Fruit fly (Drosophila melanogaster) whole organism, embryonic: ENCODE results near the gene KP78a.
A peak's percentile ranks its signal among the peaks of the same experiment; 100 is the strongest.

Source experiments
- Ada2b ChIP-seq: fragments of 200-800 bp; sonication (Bioruptor generic); IDR thresholded peaks from 2 replicates; pipeline ENCODE4 v1.3.6; 2022; ENCODE audit warnings: missing biosample characterization, missing genetic modification characterization
- Adf1 ChIP-seq: fragments of 200-800 bp; sonication (Bioruptor generic); IDR thresholded peaks from 2 replicates; pipeline ENCODE4 v1.3.6; 2022; ENCODE audit warnings: missing biosample characterization, missing genetic modification characterization
- CG1024 ChIP-seq: fragments of 200-800 bp; sonication (Bioruptor generic); IDR thresholded peaks from 2 replicates; pipeline ENCODE4 v1.3.6; 2022; ENCODE audit warnings: missing biosample characterization, missing genetic modification characterization
- CG11456 ChIP-seq: fragments of 200-800 bp; sonication (Bioruptor generic); IDR thresholded peaks from 3 replicates; pipeline ENCODE4 v1.3.6; 2022; ENCODE audit warnings: missing biosample characterization, missing genetic modification characterization
- CG15011 ChIP-seq: fragments of 200-800 bp; sonication (Bioruptor generic); optimal IDR thresholded peaks from 3 replicates; lab custom pipeline; 2018; ENCODE audit warnings: missing biosample characterization, mild to moderate bottlenecking, missing genetic modification characterization
- CG2120 ChIP-seq: fragments of 200-800 bp; sonication (Bioruptor generic); optimal IDR thresholded peaks from 3 replicates; lab custom pipeline; 2016; ENCODE audit warnings: missing biosample characterization, missing genetic modification characterization
- CG2129 ChIP-seq: fragments of 200-800 bp; sonication (Bioruptor generic); IDR thresholded peaks from 2 replicates; pipeline ENCODE4 v1.3.6; 2022; ENCODE audit warnings: missing biosample characterization, missing genetic modification characterization; ENCODE audit not compliant: partially characterized antibody
- CG31224 ChIP-seq: fragments of 200-800 bp; sonication (Bioruptor generic); IDR thresholded peaks from 2 replicates; pipeline ENCODE4 v1.3.6; 2022; ENCODE audit warnings: missing biosample characterization, missing genetic modification characterization
- CG31441 ChIP-seq: fragments of 200-800 bp; sonication (Bioruptor generic); IDR thresholded peaks from 2 replicates; pipeline ENCODE4 v1.3.6; 2022; ENCODE audit warnings: missing biosample characterization, missing genetic modification characterization
- CG4730 ChIP-seq: fragments of 200-800 bp; sonication (Bioruptor generic); IDR thresholded peaks from 2 replicates; pipeline ENCODE4 v1.3.6; 2022; ENCODE audit warnings: missing biosample characterization, missing genetic modification characterization
- CG6272 ChIP-seq: fragments of 200-800 bp; sonication (Bioruptor generic); IDR thresholded peaks from 2 replicates; pipeline ENCODE4 v1.3.6; 2022; ENCODE audit warnings: missing biosample characterization, missing genetic modification characterization
- CG6813 ChIP-seq: fragments of 200-800 bp; sonication (Bioruptor generic); optimal IDR thresholded peaks from 2 replicates; lab custom pipeline; 2017; ENCODE audit warnings: missing biosample characterization, missing genetic modification characterization, mild to moderate bottlenecking, moderate library complexity, missing genetic modification reagents
- CG7372 ChIP-seq: fragments of 200-800 bp; sonication (Bioruptor generic); IDR thresholded peaks from 2 replicates; pipeline ENCODE4 v1.3.6; 2022; ENCODE audit warnings: missing biosample characterization, missing genetic modification characterization
- CG9609 ChIP-seq: fragments of 200-800 bp; sonication (Bioruptor generic); optimal IDR thresholded peaks from 3 replicates; lab custom pipeline; 2016; ENCODE audit warnings: missing biosample characterization, missing genetic modification characterization
- CTCF ChIP-seq: fragments of 200-800 bp; sonication (Bioruptor generic); optimal IDR thresholded peaks from 2 replicates; lab custom pipeline; 2017; ENCODE audit warnings: missing biosample characterization, mild to moderate bottlenecking, missing genetic modification characterization, moderate library complexity
- D19A ChIP-seq: fragments of 200-800 bp; optimal IDR thresholded peaks from 3 replicates; lab custom pipeline; 2019; ENCODE audit warnings: missing biosample characterization, mild to moderate bottlenecking, missing genetic modification characterization, moderate library complexity
- Dbx ChIP-seq: fragments of 200-800 bp; sonication (Bioruptor generic); IDR thresholded peaks from 3 replicates; pipeline ENCODE4 v1.3.6; 2022; ENCODE audit warnings: missing biosample characterization, missing genetic modification characterization
- Deaf1 ChIP-seq: fragments of 200-800 bp; optimal IDR thresholded peaks from 3 replicates; lab custom pipeline; 2019; ENCODE audit warnings: missing biosample characterization, mild to moderate bottlenecking, missing genetic modification characterization, moderate library complexity
- Dfd ChIP-seq, 2 experiments: fragments of >200 bp; optimal IDR thresholded peaks; 2 replicates each; lab custom pipeline; 2017; ENCODE audit warnings: missing biosample characterization in 2 of 2, missing genetic modification characterization in 2 of 2
- Ets65A ChIP-seq: fragments of 200-800 bp; sonication (Bioruptor generic); peaks from one replicate; lab custom pipeline; 2016; ENCODE audit warnings: missing biosample characterization, missing genetic modification characterization
- Fer3 ChIP-seq: fragments of 200-800 bp; sonication (Bioruptor generic); optimal IDR thresholded peaks from 2 replicates; lab custom pipeline; 2018; ENCODE audit warnings: missing biosample characterization, mild to moderate bottlenecking, missing genetic modification characterization, moderate library complexity
- MBD-R2 ChIP-seq: fragments of 200-800 bp; sonication (Bioruptor generic); IDR thresholded peaks from 2 replicates; pipeline ENCODE4 v1.3.6; 2022; ENCODE audit warnings: missing biosample characterization, missing genetic modification characterization
- NC2α ChIP-seq: fragments of 200-800 bp; sonication (Bioruptor generic); optimal IDR thresholded peaks from 2 replicates; lab custom pipeline; 2016; ENCODE audit warnings: missing biosample characterization, missing genetic modification characterization
- NFAT ChIP-seq: fragments of 200-800 bp; sonication (Bioruptor generic); IDR thresholded peaks from 2 replicates; pipeline ENCODE4 v1.3.6; 2022; ENCODE audit warnings: missing biosample characterization, missing genetic modification characterization
- Nf-YC ChIP-seq: fragments of 200-800 bp; optimal IDR thresholded peaks from 3 replicates; lab custom pipeline; 2019; ENCODE audit warnings: missing biosample characterization, mild to moderate bottlenecking, missing genetic modification characterization, moderate library complexity
- Opbp ChIP-seq: fragments of 200-800 bp; sonication (Bioruptor generic); IDR thresholded peaks from 3 replicates; pipeline ENCODE4 v1.3.6; 2022; ENCODE audit warnings: missing biosample characterization, missing genetic modification characterization; ENCODE audit not compliant: partially characterized antibody
- Side ChIP-seq: fragments of 200-800 bp; sonication (Bioruptor generic); optimal IDR thresholded peaks from 2 replicates; lab custom pipeline; 2016; ENCODE audit warnings: missing biosample characterization, missing genetic modification characterization
- Sin3A ChIP-seq: fragments of >200 bp; optimal IDR thresholded peaks from 2 replicates; lab custom pipeline; 2018
- Trl ChIP-seq, 3 experiments: fragments of >200 bp in 2 of 3; fragments of 200-800 bp in 1 of 3; sonication (Bioruptor generic) in 1 of 3; optimal IDR thresholded peaks; 2 replicates in 1 of 3; 3 replicates in 2 of 3; lab custom pipeline; 2016 to 2017; ENCODE audit warnings: missing biosample characterization in 1 of 3, missing genetic modification characterization in 1 of 3
- Xbp1 ChIP-seq: fragments of 200-800 bp; sonication (Bioruptor generic); optimal IDR thresholded peaks from 3 replicates; lab custom pipeline; 2016; ENCODE audit warnings: missing biosample characterization, mild to moderate bottlenecking, missing genetic modification characterization
- aop ChIP-seq: fragments of 200-800 bp; sonication (Bioruptor generic); IDR thresholded peaks from 2 replicates; pipeline ENCODE4 v1.3.6; 2022; ENCODE audit warnings: missing biosample characterization, missing genetic modification characterization
- cg ChIP-seq: fragments of 200-800 bp; sonication (Bioruptor generic); optimal IDR thresholded peaks from 3 replicates; lab custom pipeline; 2019; ENCODE audit warnings: missing biosample characterization, mild to moderate bottlenecking, missing genetic modification characterization, moderate library complexity
- chinmo ChIP-seq: fragments of 200-800 bp; sonication (Bioruptor generic); IDR thresholded peaks from 4 replicates; pipeline ENCODE4 v1.3.6; 2022; ENCODE audit warnings: missing biosample characterization, missing genetic modification characterization; ENCODE audit not compliant: partially characterized antibody
- chn ChIP-seq: fragments of 200-800 bp; sonication (Bioruptor generic); optimal IDR thresholded peaks from 2 replicates; lab custom pipeline; 2016; ENCODE audit warnings: missing biosample characterization, missing genetic modification characterization
- cwo ChIP-seq: fragments of 200-800 bp; sonication (Bioruptor generic); optimal IDR thresholded peaks from 3 replicates; lab custom pipeline; 2017; ENCODE audit warnings: missing biosample characterization, missing genetic modification characterization, mild to moderate bottlenecking, moderate library complexity, missing genetic modification reagents
- dmrt99B ChIP-seq: fragments of 200-800 bp; sonication (Bioruptor generic); optimal IDR thresholded peaks from 2 replicates; lab custom pipeline; 2018; ENCODE audit warnings: missing biosample characterization, mild to moderate bottlenecking, missing genetic modification characterization, moderate library complexity
- ewg ChIP-seq: fragments of 200-800 bp; sonication (Bioruptor generic); optimal IDR thresholded peaks from 3 replicates; lab custom pipeline; 2017; ENCODE audit warnings: mild to moderate bottlenecking, missing biosample characterization, missing genetic modification reagents, missing genetic modification characterization
- fd3F ChIP-seq: fragments of 200-800 bp; sonication (Bioruptor generic); optimal IDR thresholded peaks from 2 replicates; lab custom pipeline; 2018; ENCODE audit warnings: missing biosample characterization, mild to moderate bottlenecking, missing genetic modification characterization, moderate library complexity
- fd96Cb ChIP-seq: fragments of 200-800 bp; sonication (Bioruptor generic); optimal IDR thresholded peaks from 2 replicates; lab custom pipeline; 2018; ENCODE audit warnings: missing biosample characterization, mild to moderate bottlenecking, missing genetic modification characterization, moderate library complexity
- hbn ChIP-seq: fragments of 200-800 bp; sonication (Bioruptor generic); IDR thresholded peaks from 2 replicates; pipeline ENCODE4 v1.3.6; 2022; ENCODE audit warnings: missing biosample characterization, missing genetic modification characterization; ENCODE audit not compliant: partially characterized antibody
- hth ChIP-seq: fragments of >200 bp; optimal IDR thresholded peaks from 2 replicates; lab custom pipeline; 2017; ENCODE audit warnings: inconsistent platforms
- lbe ChIP-seq: fragments of 200-800 bp; sonication (Bioruptor generic); optimal IDR thresholded peaks from 2 replicates; lab custom pipeline; 2016; ENCODE audit warnings: missing biosample characterization, mild to moderate bottlenecking, missing genetic modification characterization
- onecut ChIP-seq: fragments of 200-800 bp; sonication (Bioruptor generic); IDR thresholded peaks from 2 replicates; pipeline ENCODE4 v1.3.6; 2022; ENCODE audit warnings: missing biosample characterization, missing genetic modification characterization
- run ChIP-seq: fragments of 200-800 bp; sonication (Bioruptor generic); optimal IDR thresholded peaks from 3 replicates; lab custom pipeline; 2018; ENCODE audit warnings: missing biosample characterization, mild to moderate bottlenecking, missing genetic modification characterization
- sc ChIP-seq, 3 experiments: fragments of >200 bp in 2 of 3; fragments of 200-800 bp in 1 of 3; sonication (Bioruptor generic) in 1 of 3; optimal IDR thresholded peaks; 2 replicates in 2 of 3; 3 replicates in 1 of 3; lab custom pipeline; 2017; ENCODE audit warnings: mild to moderate bottlenecking in 1 of 3, missing biosample characterization in 1 of 3, missing genetic modification characterization in 1 of 3, missing genetic modification reagents in 1 of 3
- stwl ChIP-seq: fragments of 200-800 bp; sonication (Bioruptor generic); optimal IDR thresholded peaks from 3 replicates; lab custom pipeline; 2018; ENCODE audit warnings: missing biosample characterization, mild to moderate bottlenecking, missing genetic modification characterization, moderate library complexity
- trem ChIP-seq: fragments of 200-800 bp; optimal IDR thresholded peaks from 3 replicates; lab custom pipeline; 2019; ENCODE audit warnings: missing biosample characterization, mild to moderate bottlenecking, missing genetic modification characterization, moderate library complexity
- usp ChIP-seq: fragments of >200 bp; optimal IDR thresholded peaks from 2 replicates; lab custom pipeline; 2017; ENCODE audit warnings: missing biosample characterization, missing genetic modification characterization
- vvl ChIP-seq: fragments of 200-800 bp; sonication (Bioruptor generic); IDR thresholded peaks from 2 replicates; pipeline ENCODE4 v1.3.6; 2022; ENCODE audit warnings: missing biosample characterization, missing genetic modification characterization
- zfh1 ChIP-seq: fragments of 200-800 bp; sonication (Bioruptor generic); IDR thresholded peaks from 3 replicates; pipeline ENCODE4 v1.3.6; 2022; ENCODE audit warnings: missing biosample characterization, missing genetic modification characterization

Gene KP78a

DNA sequence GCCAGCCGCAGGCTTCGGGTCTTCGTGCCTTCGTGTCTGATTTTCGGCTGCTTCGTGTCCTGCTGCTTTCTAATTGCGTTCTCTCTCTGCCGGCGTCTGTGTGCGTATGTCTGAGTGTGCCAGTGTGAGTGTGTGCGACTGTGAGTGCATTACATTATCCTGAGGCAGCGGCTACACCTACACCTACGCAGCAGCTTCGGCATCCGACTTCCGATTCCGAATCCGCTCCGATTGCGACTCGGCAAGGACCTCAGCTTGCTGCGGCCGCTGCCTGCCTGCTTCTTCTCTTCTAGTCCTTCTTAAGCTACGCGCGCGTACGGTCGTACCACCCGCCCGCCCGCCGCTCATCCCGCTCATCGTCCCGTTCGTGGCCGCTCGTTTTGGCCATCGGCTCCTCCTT lies 17.1 kb downstream of the KP78a start:
- TF ChIP-seq ewg (GFP tag; lab: Kevin White, UChicago) (peak; percentile 10), Deaf1 (peak; percentile 95), hbn (GFP tag; lab: Robert Waterston, UW) (no peak), CG31224 (GFP tag; lab: Robert Waterston, UW) (peak; percentile 27; the same call in 1 of the 2 replicates), hth (lab: Kevin White, UChicago) (no peak), Sin3A (no peak), Trl (optimal IDR thresholded peaks at IDR 0.05; lab: Kevin White, UChicago) (peak in 1 of 2 experiments; percentile 28), Trl (GFP tag; optimal IDR thresholded peaks at IDR 0.05; lab: Kevin White, UChicago) (no peak), Adf1 (GFP tag; lab: Robert Waterston, UW) (peak; percentile 84), Nf-YC (tag; lab: Kevin White, UChicago) (peak; percentile 57), Ets65A (peak; percentile 75), CG4730 (GFP tag; lab: Robert Waterston, UW) (no peak), usp (GFP tag; lab: Kevin White, UChicago) (no peak), chinmo (GFP tag; lab: Robert Waterston, UW) (0 out of 4 replicates have a peak, but pooled peaks have one; percentile 15), CG6813 (no peak), Fer3 (tag; lab: Kevin White, UChicago) (no peak), CG2120 (GFP tag; lab: Kevin White, UChicago) (no peak), vvl (GFP tag; lab: Robert Waterston, UW) (no peak), CG15011 (no peak), CG9609 (GFP tag; lab: Kevin White, UChicago) (no peak), fd96Cb (tag; lab: Kevin White, UChicago) (no peak), cg (GFP tag; lab: Kevin White, UChicago) (peak; percentile 8), onecut (GFP tag; lab: Robert Waterston, UW) (no peak)

DNA sequence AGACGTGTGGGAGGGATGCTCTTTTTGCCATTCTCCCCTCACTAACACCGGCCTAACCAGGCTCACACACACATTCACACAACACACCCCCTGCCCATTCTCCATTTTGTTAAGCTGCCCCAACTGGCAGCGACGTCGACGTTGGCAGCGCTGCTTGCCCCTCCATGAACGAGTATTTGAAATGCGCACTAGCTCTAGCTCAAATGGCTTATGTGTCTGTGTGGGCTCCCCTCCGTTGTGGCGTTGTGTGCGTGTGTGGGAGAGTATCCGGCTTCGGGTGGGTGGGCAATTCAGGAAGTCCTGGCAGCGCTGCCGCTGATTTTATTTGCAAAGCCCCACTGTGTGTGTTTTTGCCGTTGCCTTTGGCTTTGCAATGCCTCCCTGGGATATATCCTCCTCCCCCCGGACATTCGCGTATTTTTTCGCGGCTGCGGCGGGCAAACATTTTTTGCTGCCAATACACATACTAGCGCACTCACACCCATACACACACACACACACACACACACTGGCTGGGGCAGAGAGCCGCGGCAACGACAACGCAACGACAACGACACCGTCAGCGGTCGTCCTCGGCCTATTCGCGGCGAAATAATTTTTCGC lies 18.6 kb downstream of the KP78a start:
- TF ChIP-seq CG2129 (no peak), CG6272 (GFP tag; lab: Robert Waterston, UW) (no peak), lbe (GFP tag; lab: Kevin White, UChicago) (no peak), NFAT (GFP tag; lab: Robert Waterston, UW) (no peak), cwo (GFP tag; lab: Kevin White, UChicago) (no peak), Side (GFP tag; lab: Kevin White, UChicago) (no peak), dmrt99B (no peak), CG7372 (GFP tag; lab: Robert Waterston, UW) (no peak), CG1024 (no peak), CG11456 (GFP tag; lab: Robert Waterston, UW) (0 out of 3 replicates have a peak, but pooled peaks have one; percentile 9), CTCF (GFP tag; lab: Kevin White, UChicago) (no peak), NC2α (GFP tag; lab: Kevin White, UChicago) (no peak), MBD-R2 (GFP tag; lab: Robert Waterston, UW) (no peak), chn (no peak), Ada2b (GFP tag; lab: Robert Waterston, UW) (no peak), sc (optimal IDR thresholded peaks at IDR 0.05; lab: Kevin White, UChicago) (no peak), sc (GFP tag; optimal IDR thresholded peaks at IDR 0.05; lab: Kevin White, UChicago) (no peak), aop (no peak), Dfd (GFP tag; optimal IDR thresholded peaks at IDR 0.05; lab: Kevin White, UChicago) (no peak), run (tag; lab: Kevin White, UChicago) (no peak), Xbp1 (GFP tag; lab: Kevin White, UChicago) (no peak), CG31441 (no peak), hth (lab: Kevin White, UChicago) (no peak), trem (tag; lab: Kevin White, UChicago) (no peak), fd3F (GFP tag; lab: Kevin White, UChicago) (no peak), stwl (no peak), Dbx (GFP tag; lab: Robert Waterston, UW) (no peak), Nf-YC (tag; lab: Kevin White, UChicago) (peak; percentile 82), cg (GFP tag; lab: Kevin White, UChicago) (peak; percentile 30), zfh1 (GFP tag; lab: Robert Waterston, UW) (no peak), D19A (no peak), Opbp (GFP tag; lab: Robert Waterston, UW) (no peak)
